Worm (Caenorhabditis elegans) whole organism, early embryonic: ENCODE data around the gene F55B11.3.

Source experiments
- F13C5.2 ChIP-seq: sonication (generic microtip); optimal IDR thresholded peaks from 2 replicates; lab custom pipeline; 2017; ENCODE audit warnings: mild to moderate bottlenecking, missing genetic modification characterization, inconsistent platforms, missing compliant biosample characterization
- aly-1 ChIP-seq: sonication (generic microtip); optimal IDR thresholded peaks from 2 replicates; lab custom pipeline; 2016; ENCODE audit warnings: missing genetic modification characterization, missing compliant biosample characterization
- ama-1 ChIP-seq: fragments of 150-350 bp; optimal IDR thresholded peaks from 2 replicates; lab custom pipeline; 2014
- flt-1 ChIP-seq: fragments of 200-800 bp; sonication (Bioruptor generic); IDR thresholded peaks from 2 replicates; pipeline ENCODE4 v1.3.6; 2022; ENCODE audit warnings: missing genetic modification characterization, missing compliant biosample characterization
- hmbx-1 ChIP-seq: sonication (generic microtip); optimal IDR thresholded peaks from 2 replicates; lab custom pipeline; 2016; ENCODE audit warnings: mild to moderate bottlenecking, missing genetic modification characterization, missing compliant biosample characterization
- hnd-1 ChIP-seq: sonication (generic microtip); optimal IDR thresholded peaks from 2 replicates; lab custom pipeline; 2016; ENCODE audit warnings: missing genetic modification characterization, missing compliant biosample characterization
- scrt-1 ChIP-seq: fragments of 200-800 bp; sonication (Bioruptor generic); IDR thresholded peaks from 2 replicates; pipeline ENCODE4 v1.3.6; 2022; ENCODE audit warnings: missing genetic modification characterization, missing compliant biosample characterization
- tbx-37 ChIP-seq: fragments of 200-800 bp; sonication (Bioruptor generic); conservative IDR thresholded peaks from 2 replicates; pipeline ENCODE4 v1.3.6; 2022; ENCODE audit warnings: missing genetic modification reagents, missing genetic modification characterization, missing compliant biosample characterization
- tra-4 ChIP-seq: sonication (generic microtip); optimal IDR thresholded peaks from 2 replicates; lab custom pipeline; 2017; ENCODE audit warnings: missing genetic modification characterization, missing compliant biosample characterization

DNA sequence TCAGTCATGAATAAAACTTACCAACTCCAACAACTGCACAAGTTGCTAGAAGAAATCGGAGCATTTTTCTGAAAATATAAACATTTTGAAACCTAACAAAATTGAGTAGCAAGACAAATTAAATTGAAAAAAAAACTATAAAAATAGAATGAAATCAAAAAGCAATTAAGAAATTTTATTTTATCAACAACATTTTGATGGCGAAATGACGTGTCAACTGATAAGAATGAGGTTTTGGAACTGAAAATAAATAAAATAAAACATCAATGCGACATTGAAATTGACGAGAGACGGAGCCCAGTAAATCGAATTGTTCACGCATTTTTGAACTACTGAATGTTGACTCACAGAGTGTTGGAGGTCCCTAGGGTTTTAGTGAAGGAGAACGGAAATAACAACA lies 6.4 kb downstream of the F55B11.3 start, which contains the start of gene F55B11.4:
- TF ChIP-seq aly-1 (tag; lab: Kevin White, UChicago) (no peak), hnd-1 (tag; lab: Kevin White, UChicago) (no peak), tra-4 (tag; lab: Kevin White, UChicago) (no peak), ama-1 (lab: Kevin White, UChicago) (no peak), F13C5.2 (tag; lab: Kevin White, UChicago) (no peak), flt-1 (GFP tag; lab: Robert Waterston, UW) (no peak), scrt-1 (GFP tag; lab: Robert Waterston, UW) (no peak), tbx-37 (GFP tag; lab: Robert Waterston, UW) (no peak), hmbx-1 (tag; lab: Kevin White, UChicago) (no peak)
